Worm (Caenorhabditis elegans): ENCODE measurements around the gene C10A4.4.
"Not testable (repeated sequence)": the region's sequence is repeated elsewhere in the genome, so short reads cannot be mapped to it uniquely, and the experiment has no call there.

Gene C10A4.4

ce11 chrX:7400788-7401187, at the start of gene C10A4.4:
TSS of gene C10A4.4 (plus strand) at chrX:7401088.
- no peak for TF ChIP-seq T20F7.1 (GFP tag; optimal IDR thresholded peaks at IDR 0.05)

DNA sequence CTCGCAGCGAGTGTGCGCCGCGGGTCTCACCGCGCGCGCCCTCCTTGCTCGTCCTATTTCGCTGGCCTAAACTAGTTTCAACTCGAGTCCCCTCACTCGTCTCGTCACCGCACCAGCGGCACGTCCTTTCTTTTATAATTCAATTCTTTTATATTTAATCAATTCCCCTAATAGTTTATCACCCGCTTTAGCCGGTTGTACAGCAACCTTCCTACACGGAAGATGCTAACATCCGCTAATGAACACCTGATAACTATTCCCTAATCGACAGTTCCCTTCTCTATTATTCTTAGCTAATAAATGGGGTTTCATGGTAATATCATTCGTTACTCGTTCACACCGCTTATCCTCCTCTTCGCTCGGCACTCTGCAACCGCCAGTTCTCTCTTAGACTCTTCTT, 35.6 kb upstream of the C10A4.4 start, which contains the start of gene C56G3.2:
C56G3.2 (plus strand) TSS at position 301 of the 400 bp plus-strand sequence.
- not testable (repeated sequence) for TF ChIP-seq nhr-25 (tag; optimal IDR thresholded peaks at IDR 0.05; ENCODE audit: borderline replicate concordance, insufficient read depth); F44E2.7 (GFP tag; IDR thresholded peaks at IDR 0.05); mxl-3 (GFP tag; optimal IDR thresholded peaks at IDR 0.05)

- TF ChIP-seq ama-1 (optimal IDR thresholded peaks at IDR 0.05) (no peak), lsy-2 (tag; optimal IDR thresholded peaks at IDR 0.05) (no peak), fos-1 (tag; optimal IDR thresholded peaks at IDR 0.05) (no peak), Y48G9A.11 (GFP tag; IDR thresholded peaks at IDR 0.05) (no peak), aly-2 (tag; optimal IDR thresholded peaks at IDR 0.05) (no peak), R02D3.7 (tag; optimal IDR thresholded peaks at IDR 0.05) (no peak), daf-12 (tag; optimal IDR thresholded peaks at IDR 0.05) (no peak), mxl-2 (GFP tag; conservative IDR thresholded peaks at IDR 0.05) (no peak), lin-38 (GFP tag; IDR thresholded peaks at IDR 0.05) (no peak), egl-43 (GFP tag; IDR thresholded peaks at IDR 0.05) (no peak), php-3 (GFP tag; IDR thresholded peaks at IDR 0.05) (no peak), snpc-1.2 (GFP tag; IDR thresholded peaks at IDR 0.05) (no peak), dpl-1 (GFP tag; optimal IDR thresholded peaks at IDR 0.05) (no peak), dmd-9 (GFP tag; IDR thresholded peaks at IDR 0.05) (no peak), zag-1 (tag; optimal IDR thresholded peaks at IDR 0.05) (no peak), mdt-29 (GFP tag; IDR thresholded peaks at IDR 0.05) (no peak)
These were observed 31.1 kb upstream of the C10A4.4 start for ce11 chrX:7369770-7370169.

ce11 chrX:7371945-7372344, 28.9 kb upstream of the C10A4.4 start:
- TF ChIP-seq madf-9 (GFP tag; conservative IDR thresholded peaks at IDR 0.05) (no peak), daf-16 (GFP tag; optimal IDR thresholded peaks at IDR 0.05) (no peak), daf-16 (tag; optimal IDR thresholded peaks at IDR 0.05) (no peak), snpc-4 (tag; optimal IDR thresholded peaks at IDR 0.05) (no peak), fos-1 (tag; optimal IDR thresholded peaks at IDR 0.05) (no peak), skn-1 (tag; optimal IDR thresholded peaks at IDR 0.05) (no peak), hif-1 (tag; optimal IDR thresholded peaks at IDR 0.05) (no peak), Y48G9A.11 (GFP tag; IDR thresholded peaks at IDR 0.05) (no peak), spr-1 (tag; optimal IDR thresholded peaks at IDR 0.05) (no peak)

DNA sequence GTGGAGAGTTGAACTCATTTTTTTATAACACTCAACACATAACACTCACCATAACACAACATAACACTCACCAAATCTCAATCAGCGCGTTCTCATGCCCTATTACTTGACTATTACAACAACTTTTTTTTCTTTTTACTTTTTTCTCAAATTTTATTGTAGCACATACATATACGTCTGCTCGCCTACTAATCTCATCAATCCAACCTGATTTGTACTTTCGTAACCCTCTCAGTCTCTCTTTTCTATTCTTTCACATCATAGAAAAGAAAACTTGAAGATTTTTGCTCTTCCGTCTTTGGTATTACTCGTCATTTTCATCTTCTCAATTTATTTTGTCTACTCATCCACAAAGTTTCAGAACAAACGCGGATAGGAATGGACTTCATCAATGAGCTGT, 23.9 kb upstream of the C10A4.4 start, which contains the start of gene npr-8:
npr-8 (plus strand) TSS at position 362 of the 400 bp plus-strand sequence.
- no peak for TF ChIP-seq lim-7 (GFP tag; IDR thresholded peaks at IDR 0.05)
- TF ChIP-seq ces-1 (GFP tag; optimal IDR thresholded peaks at IDR 0.05) = peak; percentile 53
- TF ChIP-seq tag-97 (GFP tag; IDR thresholded peaks at IDR 0.05) = no peak

DNA sequence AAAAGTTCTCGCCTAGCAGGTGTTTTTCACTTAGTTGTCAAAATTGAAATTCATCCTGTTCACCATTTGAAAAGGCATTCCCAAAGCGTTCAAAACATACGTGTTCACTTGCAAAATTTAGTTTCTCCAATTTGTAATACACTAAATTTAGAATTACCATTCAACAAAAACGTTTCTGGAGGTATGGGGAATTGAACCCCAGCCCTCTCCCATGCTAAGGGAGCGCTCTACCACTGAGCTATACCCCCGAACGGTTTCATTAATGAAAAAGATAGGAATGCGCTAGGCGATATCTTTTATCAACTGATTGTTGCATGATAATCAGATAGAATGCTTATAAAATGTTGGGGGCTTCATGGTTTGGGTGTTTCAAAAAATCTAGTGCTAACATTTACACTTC, 22.3 kb upstream of the C10A4.4 start:
- TF ChIP-seq daf-8 (GFP tag; IDR thresholded peaks at IDR 0.05) (no peak), gei-8 (GFP tag; optimal IDR thresholded peaks at IDR 0.05) (peak; percentile 22), arid-1 (GFP tag; conservative IDR thresholded peaks at IDR 0.05) (peak; percentile 53; the same call in 1 of the 2 replicates), madf-5 (GFP tag; IDR thresholded peaks at IDR 0.05) (0 out of 4 replicates have a peak, but pooled peaks of 1 of the 2 experiments have one; percentile 46), mdt-29 (GFP tag; IDR thresholded peaks at IDR 0.05) (no peak), F26F4.8 (GFP tag; conservative IDR thresholded peaks at IDR 0.05) (0 out of 2 replicates have a peak, but pooled peaks have one; percentile 69), saeg-2 (GFP tag; IDR thresholded peaks at IDR 0.05) (no peak), ces-1 (GFP tag; optimal IDR thresholded peaks at IDR 0.05) (no peak), tra-1 (GFP tag; IDR thresholded peaks at IDR 0.05) (0 out of 2 replicates have a peak, but pooled peaks have one; percentile 22), lin-29 (GFP tag; IDR thresholded peaks at IDR 0.05) (no peak), zip-11 (GFP tag; IDR thresholded peaks at IDR 0.05) (0 out of 2 replicates have a peak, but pooled peaks have one; percentile 16), F49E8.2 (tag; optimal IDR thresholded peaks at IDR 0.05; ENCODE audit: borderline replicate concordance) (peak; percentile 9), ctbp-1 (GFP tag; IDR thresholded peaks at IDR 0.05) (peak; percentile 50; the same call in 1 of the 2 replicates), mxl-3 (GFP tag; optimal IDR thresholded peaks at IDR 0.05) (peak; percentile 1), rbr-2 (tag; optimal IDR thresholded peaks at IDR 0.05) (no peak), ceh-32 (tag; optimal IDR thresholded peaks at IDR 0.05; ENCODE audit: poor library complexity) (no peak)

All from whole organism, L4 larva.